Worm (Caenorhabditis elegans) whole organism, L4/young adult: ENCODE data around the gene F52H2.15.

ENCODE experiments used
- W03F9.2 ChIP-seq: fragments of 150-350 bp; optimal IDR thresholded peaks from 2 replicates; lab custom pipeline; 2014; ENCODE audit warnings: missing biosample characterization, missing genetic modification characterization
- dao-5 ChIP-seq: sonication (generic microtip); optimal IDR thresholded peaks from 2 replicates; lab custom pipeline; 2016; ENCODE audit warnings: missing genotype, missing genetic modification characterization, moderate library complexity, missing compliant biosample characterization

DNA sequence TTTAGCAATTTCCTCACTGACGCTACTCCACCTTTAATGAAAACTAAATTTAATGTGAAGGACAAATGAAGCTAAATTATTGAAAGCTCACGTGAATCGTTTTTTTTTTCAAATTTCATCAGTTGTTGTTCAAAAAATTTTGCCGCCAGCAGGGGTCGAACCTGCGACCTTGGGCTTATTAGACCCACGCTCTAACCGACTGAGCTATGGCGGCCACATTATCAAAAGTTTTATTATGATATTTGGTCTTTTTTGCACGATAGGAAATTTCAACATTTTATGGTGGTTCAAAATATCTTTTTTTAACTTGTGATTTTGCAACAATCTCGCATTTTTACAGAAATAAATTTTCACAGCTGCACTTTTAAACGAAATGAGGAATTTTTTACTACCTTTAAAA, 39.1 kb upstream of the F52H2.15 start:
- TF ChIP-seq W03F9.2 (tag; lab: Kevin White, UChicago): no peak
- TF ChIP-seq dao-5 (tag; lab: Kevin White, UChicago): no peak
